Fruit fly (Drosophila melanogaster): ENCODE measurements around the gene PolI.

DNA sequence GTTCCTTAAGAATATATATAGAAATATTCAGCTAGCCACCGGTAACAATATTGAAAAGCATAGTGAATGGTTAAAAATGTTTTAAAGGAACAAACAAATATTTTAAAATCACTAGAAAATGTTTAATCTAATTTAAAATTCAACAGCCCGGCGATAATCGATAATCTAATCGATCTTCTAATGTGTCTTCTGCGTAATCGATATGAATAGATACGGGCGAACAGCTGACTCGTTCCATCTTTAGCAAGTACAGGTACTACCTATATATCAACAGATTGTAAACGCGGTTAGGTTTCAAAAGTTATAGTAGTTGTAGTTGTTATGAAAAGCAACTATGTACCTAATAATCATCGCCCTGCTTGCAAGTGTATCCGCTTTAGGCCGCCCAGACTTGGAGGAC lies 15.6 kb upstream of the PolI start, which contains the start of gene CG7800:
- TF ChIP-seq dl (GFP tag; optimal IDR thresholded peaks at IDR 0.05; ENCODE audit: insufficient read depth in 1 of 2, partially characterized antibody in 2 of 2) = no peak
- no peak for TF ChIP-seq foxo (GFP tag; optimal IDR thresholded peaks at IDR 0.05)
- no peak for TF ChIP-seq Myc (optimal IDR thresholded peaks at IDR 0.05)
- TF ChIP-seq dsf (GFP tag; optimal IDR thresholded peaks at IDR 0.05; ENCODE audit: borderline replicate concordance) = no peak
- TF ChIP-seq CrebA (GFP tag; optimal IDR thresholded peaks at IDR 0.05; ENCODE audit: borderline replicate concordance) = no peak
- TF ChIP-seq psq (GFP tag; optimal IDR thresholded peaks at IDR 0.05) = no peak
- TF ChIP-seq Hr83 (GFP tag; optimal IDR thresholded peaks at IDR 0.05; ENCODE audit: poor library complexity, severe bottlenecking) = no peak
- TF ChIP-seq CG9705 (GFP tag; optimal IDR thresholded peaks at IDR 0.05) = no peak
- TF ChIP-seq brk (GFP tag; optimal IDR thresholded peaks at IDR 0.05) = no peak
- no peak for TF ChIP-seq Hr78 (GFP tag; optimal IDR thresholded peaks at IDR 0.05)

Data from whole organism, wandering third instar larva.